Worm (Caenorhabditis elegans) whole organism, L1 larva: ENCODE results near the gene C50B8.5.

ENCODE experiments used
- ama-1 ChIP-seq: fragments of 150-350 bp; optimal IDR thresholded peaks from 2 replicates; lab custom pipeline; 2014
- dpl-1 ChIP-seq, 3 experiments: fragments of 150-350 bp in 2 of 3; sonication (generic microtip) in 1 of 3; optimal IDR thresholded peaks; 2 replicates each; lab custom pipeline; 2014 to 2017; ENCODE audit warnings: missing biosample characterization in 3 of 3, missing genetic modification characterization in 3 of 3, missing genetic modification reagents in 3 of 3
- egl-27 ChIP-seq, 2 experiments: fragments of 150-350 bp in 1 of 2; sonication (generic microtip); optimal IDR thresholded peaks; 3 replicates each; lab custom pipeline; 2017 to 2018; ENCODE audit warnings: missing biosample characterization in 2 of 2, missing genetic modification characterization in 2 of 2, missing genetic modification reagents in 2 of 2
- jun-1 ChIP-seq: fragments of 150-350 bp; optimal IDR thresholded peaks from 2 replicates; lab custom pipeline; 2014; ENCODE audit warnings: missing biosample characterization, missing genetic modification reagents, missing genetic modification characterization
- mdl-1 ChIP-seq, 2 experiments: fragments of 150-350 bp; optimal IDR thresholded peaks; 2 replicates each; lab custom pipeline; 2014 to 2017; ENCODE audit warnings: missing biosample characterization in 2 of 2, missing genetic modification characterization in 2 of 2, inconsistent platforms in 1 of 2
- nhr-76 ChIP-seq: sonication (generic microtip); optimal IDR thresholded peaks from 2 replicates; lab custom pipeline; 2017; ENCODE audit warnings: missing biosample characterization, missing genetic modification characterization
- nhr-77 ChIP-seq: fragments of 150-350 bp; optimal IDR thresholded peaks from 2 replicates; lab custom pipeline; 2014; ENCODE audit warnings: missing biosample characterization, missing genetic modification characterization
- pax-3 ChIP-seq: fragments of 200-800 bp; sonication (Bioruptor generic); optimal IDR thresholded peaks from 2 replicates; lab custom pipeline; 2018; ENCODE audit warnings: mild to moderate bottlenecking, missing genetic modification characterization, moderate library complexity, missing compliant biosample characterization
- pqm-1 ChIP-seq: sonication (generic microtip); optimal IDR thresholded peaks from 3 replicates; lab custom pipeline; 2017; ENCODE audit warnings: missing biosample characterization, missing genetic modification characterization
- skn-1 ChIP-seq: fragments of 150-350 bp; optimal IDR thresholded peaks from 2 replicates; lab custom pipeline; 2014; ENCODE audit warnings: missing biosample characterization, missing genetic modification characterization
- snpc-4 ChIP-seq: fragments of 150-350 bp; optimal IDR thresholded peaks from 2 replicates; lab custom pipeline; 2014; ENCODE audit warnings: missing biosample characterization, missing genetic modification characterization
- unc-130 ChIP-seq: fragments of 150-350 bp; optimal IDR thresholded peaks from 2 replicates; lab custom pipeline; 2017; ENCODE audit warnings: missing biosample characterization, missing genetic modification characterization, inconsistent platforms
- xbp-1 ChIP-seq: sonication (generic microtip); optimal IDR thresholded peaks from 2 replicates; lab custom pipeline; 2016; ENCODE audit warnings: missing genetic modification characterization, missing compliant biosample characterization
- ztf-11 ChIP-seq, 2 experiments: sonication (generic microtip); optimal IDR thresholded peaks; 2 replicates each; lab custom pipeline; 2016 to 2017; ENCODE audit warnings: missing genetic modification characterization in 2 of 2, missing biosample characterization in 1 of 2, missing compliant biosample characterization in 1 of 2

- no peak for TF ChIP-seq nhr-77 (tag; lab: Kevin White, UChicago)
- no peak for TF ChIP-seq skn-1 (tag; lab: Kevin White, UChicago)
- TF ChIP-seq mdl-1 (tag; optimal IDR thresholded peaks at IDR 0.05; lab: Kevin White, UChicago) = no peak
- TF ChIP-seq pax-3 (tag; lab: Kevin White, UChicago) = no peak
- no peak for TF ChIP-seq snpc-4
- TF ChIP-seq egl-27 (tag; optimal IDR thresholded peaks at IDR 0.05; lab: Kevin White, UChicago) = no peak
- no peak for TF ChIP-seq dpl-1 (GFP tag; optimal IDR thresholded peaks at IDR 0.05; lab: Kevin White, UChicago)
- no peak for TF ChIP-seq xbp-1 (tag; lab: Kevin White, UChicago)
- TF ChIP-seq ama-1 = no peak
- no peak for TF ChIP-seq nhr-76 (tag; lab: Kevin White, UChicago)
- no peak for TF ChIP-seq ztf-11 (tag; optimal IDR thresholded peaks at IDR 0.05; lab: Kevin White, UChicago)
- TF ChIP-seq pqm-1 (tag; lab: Kevin White, UChicago) = no peak
- TF ChIP-seq unc-130 = no peak
- TF ChIP-seq jun-1 (tag; lab: Kevin White, UChicago) = no peak
Measured at ce11 chrV:13577463-13577862, 3.3 kb upstream of the C50B8.5 start.
